Worm (Caenorhabditis elegans) whole organism, early embryonic: ENCODE data around the gene F16B4.5.

Experiments
- ama-1 ChIP-seq: fragments of 150-350 bp; optimal IDR thresholded peaks from 2 replicates; lab custom pipeline; 2014
- ceh-36 ChIP-seq: sonication (generic microtip); optimal IDR thresholded peaks from 2 replicates; lab custom pipeline; 2016; ENCODE audit warnings: missing genetic modification characterization, inconsistent platforms, missing compliant biosample characterization
- ets-7 ChIP-seq: sonication (generic microtip); optimal IDR thresholded peaks from 2 replicates; lab custom pipeline; 2016; ENCODE audit warnings: missing genotype, missing genetic modification characterization, missing compliant biosample characterization

DNA sequence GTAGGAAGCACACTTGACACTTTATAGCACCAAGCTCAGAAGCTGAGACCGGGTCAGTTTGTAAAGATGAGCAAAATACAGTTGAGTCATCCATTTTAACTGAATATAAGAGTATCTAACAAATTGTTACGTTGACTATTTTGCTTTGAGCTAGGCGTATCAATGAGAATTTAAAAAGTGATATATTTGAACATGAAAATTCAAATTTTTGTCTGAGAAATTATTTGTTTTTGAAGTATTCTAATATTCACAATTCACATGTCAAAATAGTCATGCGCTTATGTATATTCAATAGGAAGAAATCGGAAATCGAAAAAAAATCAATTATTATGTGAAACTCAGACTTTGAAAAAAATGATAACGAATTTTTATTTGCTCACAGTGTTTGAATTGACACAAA is 36.1 kb downstream of the F16B4.5 start, which contains the start of gene nhr-110:
- TF ChIP-seq ceh-36 (tag; lab: Kevin White, UChicago) (no peak), ets-7 (tag; lab: Kevin White, UChicago) (no peak), ama-1 (lab: Kevin White, UChicago) (no peak)
